Fruit fly (Drosophila melanogaster) whole organism, embryonic: Measurements from ENCODE around the gene CG14667.

Experiments used
- Blimp-1 ChIP-seq: fragments of 200-800 bp; sonication (Bioruptor generic); optimal IDR thresholded peaks from 3 replicates; lab custom pipeline; 2018; ENCODE audit warnings: missing biosample characterization, missing genetic modification characterization, mild to moderate bottlenecking, moderate library complexity, missing genetic modification reagents
- CG10543 ChIP-seq: fragments of 200-800 bp; sonication (Bioruptor generic); optimal IDR thresholded peaks from 3 replicates; lab custom pipeline; 2017; ENCODE audit warnings: missing biosample characterization, mild to moderate bottlenecking, missing genetic modification characterization, moderate library complexity
- CG11560 ChIP-seq: fragments of 200-800 bp; sonication (Bioruptor generic); IDR thresholded peaks from 3 replicates; pipeline ENCODE4 v1.3.6; 2022; ENCODE audit warnings: missing biosample characterization, missing genetic modification characterization
- CG11723 ChIP-seq: fragments of 200-800 bp; sonication (Bioruptor generic); optimal IDR thresholded peaks from 2 replicates; lab custom pipeline; 2017; ENCODE audit warnings: missing biosample characterization, mild to moderate bottlenecking, missing genetic modification characterization
- CG12391 ChIP-seq: fragments of 200-800 bp; sonication (Bioruptor generic); optimal IDR thresholded peaks from 3 replicates; lab custom pipeline; 2018; ENCODE audit warnings: missing biosample characterization, mild to moderate bottlenecking, missing genetic modification characterization, moderate library complexity
- CG1647 ChIP-seq: fragments of 200-800 bp; sonication (Bioruptor generic); optimal IDR thresholded peaks from 3 replicates; lab custom pipeline; 2016; ENCODE audit warnings: missing biosample characterization, missing genetic modification characterization
- CG18619 ChIP-seq: fragments of 200-800 bp; sonication (Bioruptor generic); optimal IDR thresholded peaks from 3 replicates; lab custom pipeline; 2017; ENCODE audit warnings: missing biosample characterization, mild to moderate bottlenecking, missing genetic modification characterization
- CG2120 ChIP-seq: fragments of 200-800 bp; sonication (Bioruptor generic); optimal IDR thresholded peaks from 3 replicates; lab custom pipeline; 2016; ENCODE audit warnings: missing biosample characterization, missing genetic modification characterization
- CG2678 ChIP-seq: fragments of 200-800 bp; sonication (Bioruptor generic); optimal IDR thresholded peaks from 3 replicates; lab custom pipeline; 2019; ENCODE audit warnings: missing biosample characterization, mild to moderate bottlenecking, missing genetic modification characterization, moderate library complexity
- CG32532 ChIP-seq: fragments of 200-800 bp; sonication (Bioruptor generic); IDR thresholded peaks from 2 replicates; pipeline ENCODE4 v1.3.6; 2022; ENCODE audit warnings: missing biosample characterization, missing genetic modification characterization
- CG34422 ChIP-seq: fragments of 200-800 bp; sonication (Bioruptor generic); IDR thresholded peaks from 3 replicates; pipeline ENCODE4 v1.3.6; 2022; ENCODE audit warnings: missing biosample characterization, missing genetic modification characterization
- CG7556 ChIP-seq: fragments of 200-800 bp; sonication (Bioruptor generic); optimal IDR thresholded peaks from 2 replicates; lab custom pipeline; 2017; ENCODE audit warnings: missing biosample characterization, mild to moderate bottlenecking, missing genetic modification characterization
- CG7963 ChIP-seq: fragments of 200-800 bp; sonication (Bioruptor generic); IDR thresholded peaks from 3 replicates; pipeline ENCODE4 v1.3.6; 2022; ENCODE audit warnings: missing biosample characterization, missing genetic modification characterization; ENCODE audit not compliant: partially characterized antibody
- CG8089 ChIP-seq: fragments of 200-800 bp; sonication (Bioruptor generic); optimal IDR thresholded peaks from 3 replicates; lab custom pipeline; 2016; ENCODE audit warnings: missing biosample characterization, missing genetic modification characterization
- CG8290 ChIP-seq, 3 experiments: fragments of 200-800 bp; sonication (Bioruptor generic); optimal IDR thresholded peaks; 2 replicates each; lab custom pipeline; 2016 to 2019; ENCODE audit warnings: missing biosample characterization in 3 of 3, missing genetic modification characterization in 3 of 3, mild to moderate bottlenecking in 2 of 3, moderate library complexity in 1 of 3
- CG9437 ChIP-seq: fragments of 200-800 bp; sonication (Bioruptor generic); optimal IDR thresholded peaks from 2 replicates; lab custom pipeline; 2018; ENCODE audit warnings: missing biosample characterization, mild to moderate bottlenecking, missing genetic modification characterization
- CG9727 ChIP-seq: fragments of 200-800 bp; sonication (Bioruptor generic); optimal IDR thresholded peaks from 3 replicates; lab custom pipeline; 2017; ENCODE audit warnings: missing biosample characterization, mild to moderate bottlenecking, missing genetic modification characterization
- CG9932 ChIP-seq: fragments of 200-800 bp; sonication (Bioruptor generic); IDR thresholded peaks from 2 replicates; pipeline ENCODE4 v1.3.6; 2022; ENCODE audit warnings: missing biosample characterization, missing genetic modification characterization
- Dbx ChIP-seq: fragments of 200-800 bp; sonication (Bioruptor generic); IDR thresholded peaks from 3 replicates; pipeline ENCODE4 v1.3.6; 2022; ENCODE audit warnings: missing biosample characterization, missing genetic modification characterization
- Deaf1 ChIP-seq: fragments of 200-800 bp; optimal IDR thresholded peaks from 3 replicates; lab custom pipeline; 2019; ENCODE audit warnings: missing biosample characterization, mild to moderate bottlenecking, missing genetic modification characterization, moderate library complexity
- Ets97D ChIP-seq: fragments of 200-800 bp; sonication (Bioruptor generic); optimal IDR thresholded peaks from 3 replicates; lab custom pipeline; 2016; ENCODE audit warnings: missing biosample characterization, missing genetic modification characterization
- Meics ChIP-seq: fragments of 200-800 bp; sonication (Bioruptor generic); optimal IDR thresholded peaks from 2 replicates; lab custom pipeline; 2017; ENCODE audit warnings: missing biosample characterization, mild to moderate bottlenecking, missing genetic modification characterization
- Mrtf ChIP-seq: fragments of 200-800 bp; sonication (Bioruptor generic); IDR thresholded peaks from 3 replicates; pipeline ENCODE4 v1.3.6; 2022; ENCODE audit warnings: missing biosample characterization, missing genetic modification characterization
- NK7.1 ChIP-seq: fragments of 200-800 bp; sonication (Bioruptor generic); optimal IDR thresholded peaks from 3 replicates; lab custom pipeline; 2016; ENCODE audit warnings: missing biosample characterization, missing genetic modification characterization
- Neu2 ChIP-seq: fragments of 200-800 bp; sonication (Bioruptor generic); optimal IDR thresholded peaks from 3 replicates; lab custom pipeline; 2016; ENCODE audit warnings: missing biosample characterization, missing genetic modification characterization, borderline replicate concordance
- Nf-YA ChIP-seq: fragments of 200-800 bp; sonication (Bioruptor generic); IDR thresholded peaks from 2 replicates; pipeline ENCODE4 v1.3.6; 2022; ENCODE audit warnings: missing biosample characterization, missing genetic modification characterization
- Oaz ChIP-seq: fragments of 200-800 bp; sonication (Bioruptor generic); IDR thresholded peaks from 2 replicates; pipeline ENCODE4 v1.3.6; 2022; ENCODE audit warnings: missing biosample characterization, missing genetic modification characterization
- Tbp ChIP-seq: fragments of >200 bp; optimal IDR thresholded peaks from 2 replicates; lab custom pipeline; 2018; ENCODE audit warnings: missing biosample characterization, missing genetic modification characterization
- abd-A ChIP-seq: fragments of 200-800 bp; sonication (Bioruptor generic); optimal IDR thresholded peaks from 3 replicates; lab custom pipeline; 2019; ENCODE audit warnings: missing biosample characterization, mild to moderate bottlenecking, missing genetic modification characterization, moderate library complexity
- chinmo ChIP-seq: fragments of 200-800 bp; sonication (Bioruptor generic); IDR thresholded peaks from 4 replicates; pipeline ENCODE4 v1.3.6; 2022; ENCODE audit warnings: missing biosample characterization, missing genetic modification characterization; ENCODE audit not compliant: partially characterized antibody
- crp ChIP-seq, 2 experiments: fragments of 200-800 bp; sonication (Bioruptor generic); optimal IDR thresholded peaks; 2 replicates in 1 of 2; 3 replicates in 1 of 2; lab custom pipeline; 2017; ENCODE audit warnings: missing biosample characterization in 2 of 2, missing genetic modification characterization in 2 of 2, mild to moderate bottlenecking in 1 of 2, moderate library complexity in 1 of 2
- dm ChIP-seq: fragments of 200-800 bp; sonication (Bioruptor generic); optimal IDR thresholded peaks from 3 replicates; lab custom pipeline; 2016; ENCODE audit warnings: missing biosample characterization, missing genetic modification characterization
- inv ChIP-seq: fragments of 200-800 bp; sonication (Bioruptor generic); IDR thresholded peaks from 2 replicates; pipeline ENCODE4 v1.3.6; 2022; ENCODE audit warnings: missing biosample characterization, missing genetic modification characterization; ENCODE audit not compliant: partially characterized antibody
- jigr1 ChIP-seq: fragments of 200-800 bp; sonication (Bioruptor generic); IDR thresholded peaks from 3 replicates; pipeline ENCODE4 v1.3.6; 2022; ENCODE audit warnings: missing biosample characterization, missing genetic modification characterization
- kni ChIP-seq: fragments of 200-800 bp; sonication (Bioruptor generic); optimal IDR thresholded peaks from 3 replicates; lab custom pipeline; 2017; ENCODE audit warnings: mild to moderate bottlenecking, missing biosample characterization, missing genetic modification reagents, missing genetic modification characterization
- knrl ChIP-seq: fragments of 200-800 bp; sonication (Bioruptor generic); IDR thresholded peaks from 3 replicates; pipeline ENCODE4 v1.3.6; 2022; ENCODE audit warnings: missing biosample characterization, missing genetic modification characterization; ENCODE audit not compliant: partially characterized antibody
- luna ChIP-seq: fragments of 200-800 bp; sonication (Bioruptor generic); optimal IDR thresholded peaks from 2 replicates; lab custom pipeline; 2016; ENCODE audit warnings: missing biosample characterization, missing genetic modification characterization
- mld ChIP-seq: fragments of 200-800 bp; sonication (Bioruptor generic); IDR thresholded peaks from 3 replicates; pipeline ENCODE4 v1.3.6; 2022; ENCODE audit warnings: missing biosample characterization, missing genetic modification characterization; ENCODE audit not compliant: partially characterized antibody
- onecut ChIP-seq: fragments of 200-800 bp; sonication (Bioruptor generic); IDR thresholded peaks from 2 replicates; pipeline ENCODE4 v1.3.6; 2022; ENCODE audit warnings: missing biosample characterization, missing genetic modification characterization
- pb ChIP-seq: fragments of 200-800 bp; sonication (Bioruptor generic); optimal IDR thresholded peaks from 3 replicates; lab custom pipeline; 2016; ENCODE audit warnings: missing biosample characterization, missing genetic modification characterization
- pnt ChIP-seq: fragments of 200-800 bp; sonication (Bioruptor generic); optimal IDR thresholded peaks from 3 replicates; lab custom pipeline; 2016; ENCODE audit warnings: missing biosample characterization, missing genetic modification characterization
- prd ChIP-seq, 3 experiments: fragments of >200 bp in 2 of 3; fragments of 200-800 bp in 1 of 3; sonication (Bioruptor generic) in 1 of 3; optimal IDR thresholded peaks in 2 of 3; IDR thresholded peaks in 1 of 3; 2 replicates in 2 of 3; 3 replicates in 1 of 3; pipeline versions ENCODE4 v1.3.6 to Lab custom; 2017 to 2022; ENCODE audit warnings: missing biosample characterization in 1 of 3, missing genetic modification characterization in 1 of 3
- pros ChIP-seq: fragments of 200-800 bp; sonication (Bioruptor generic); optimal IDR thresholded peaks from 3 replicates; lab custom pipeline; 2019; ENCODE audit warnings: missing biosample characterization, mild to moderate bottlenecking, missing genetic modification characterization, moderate library complexity
- sens ChIP-seq: fragments of 200-800 bp; sonication (Bioruptor generic); peaks from one replicate; lab custom pipeline; 2016; ENCODE audit warnings: missing biosample characterization, missing genetic modification characterization
- stwl ChIP-seq: fragments of 200-800 bp; sonication (Bioruptor generic); optimal IDR thresholded peaks from 3 replicates; lab custom pipeline; 2018; ENCODE audit warnings: missing biosample characterization, mild to moderate bottlenecking, missing genetic modification characterization, moderate library complexity
- trem ChIP-seq: fragments of 200-800 bp; optimal IDR thresholded peaks from 3 replicates; lab custom pipeline; 2019; ENCODE audit warnings: missing biosample characterization, mild to moderate bottlenecking, missing genetic modification characterization, moderate library complexity
- wor ChIP-seq: fragments of 200-800 bp; sonication (Bioruptor generic); IDR thresholded peaks from 2 replicates; pipeline ENCODE4 v1.3.6; 2022; ENCODE audit warnings: missing biosample characterization, missing genetic modification characterization

CG14667 gene

DNA sequence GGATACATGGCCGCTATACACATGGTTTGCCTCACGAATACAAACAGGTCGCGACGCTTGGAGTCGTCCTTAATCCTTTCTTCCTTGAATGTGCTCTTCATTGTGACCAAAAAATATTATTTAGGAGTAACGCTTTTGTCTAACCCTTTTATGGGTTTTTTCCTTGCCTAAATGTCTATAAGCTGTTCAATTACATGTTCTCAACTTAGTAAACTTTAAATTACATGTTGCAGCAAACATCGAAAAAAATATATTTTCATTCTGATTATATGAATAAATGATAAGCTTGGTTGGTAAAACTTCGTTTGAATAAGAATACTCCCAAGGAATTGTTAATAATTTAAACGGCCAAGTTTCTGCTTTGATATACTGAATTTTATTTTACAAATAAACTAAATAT, 24.3 kb downstream of the CG14667 start, which contains the start of gene Or83a:
Or83a (minus strand) TSS at position 101 of the 400 bp plus-strand sequence.
- no peak for TF ChIP-seq CG11560 (tag; lab: Robert Waterston, UW)
- TF ChIP-seq pnt (GFP tag; lab: Kevin White, UChicago), result no peak
- no peak for TF ChIP-seq CG2678
- TF ChIP-seq CG1647, result no peak
- TF ChIP-seq trem (tag; lab: Kevin White, UChicago), result no peak
- no peak for TF ChIP-seq CG8089 (GFP tag; lab: Kevin White, UChicago)
- no peak for TF ChIP-seq NK7.1
- TF ChIP-seq dm, result no peak
- TF ChIP-seq CG9932 (GFP tag; lab: Robert Waterston, UW), result no peak
- TF ChIP-seq jigr1 (GFP tag; lab: Robert Waterston, UW), result no peak
- no peak for TF ChIP-seq stwl (tag; lab: Kevin White, UChicago)
- TF ChIP-seq CG2120, result no peak
- TF ChIP-seq crp (GFP tag; optimal IDR thresholded peaks at IDR 0.05; lab: Kevin White, UChicago), result no peak
- no peak for TF ChIP-seq Tbp (GFP tag; lab: Kevin White, UChicago)
- no peak for TF ChIP-seq Oaz (GFP tag; lab: Robert Waterston, UW)
- TF ChIP-seq knrl (GFP tag; lab: Robert Waterston, UW), result no peak
- TF ChIP-seq CG12391, result no peak
- no peak for TF ChIP-seq wor
- TF ChIP-seq Dbx (GFP tag; lab: Robert Waterston, UW), result no peak
- TF ChIP-seq CG32532, result no peak

DNA sequence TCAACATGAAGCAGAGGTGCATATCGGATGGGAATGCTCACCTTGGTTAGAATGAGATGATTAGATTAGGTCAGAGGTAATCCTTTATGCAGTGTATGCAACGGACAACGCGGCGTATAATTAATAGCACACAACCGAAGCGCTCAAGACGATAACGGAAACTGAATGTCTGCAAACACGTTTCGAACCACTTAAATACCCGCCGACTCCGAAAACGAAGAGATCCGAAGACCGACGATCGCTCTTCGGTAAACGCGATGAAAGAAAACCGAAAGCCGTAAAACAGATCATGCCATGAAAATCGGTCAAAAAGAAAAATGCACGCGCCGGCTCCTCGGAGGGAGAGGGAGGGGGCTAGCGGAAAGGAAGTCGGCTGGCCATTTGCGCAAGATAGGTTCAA, 29.1 kb downstream of the CG14667 start, which contains the start of gene CG2663:
CG2663 (minus strand) TSS at position 173 of the 400 bp plus-strand sequence.
- TF ChIP-seq kni (GFP tag; lab: Kevin White, UChicago) (peak; percentile 0), pros (GFP tag; lab: Kevin White, UChicago) (peak; percentile 4), Neu2 (GFP tag; lab: Kevin White, UChicago) (peak; percentile 10), sens (GFP tag; lab: Kevin White, UChicago) (no peak), chinmo (0 out of 4 replicates have a peak, but pooled peaks have one; percentile 20), CG9727 (GFP tag; lab: Kevin White, UChicago) (no peak), Deaf1 (tag; lab: Kevin White, UChicago) (peak; percentile 92), Meics (GFP tag; lab: Kevin White, UChicago) (no peak), Blimp-1 (GFP tag; lab: Kevin White, UChicago) (peak; percentile 25), inv (GFP tag; lab: Robert Waterston, UW) (no peak)
- TF ChIP-seq, all 482 proteins: peak for 6

DNA sequence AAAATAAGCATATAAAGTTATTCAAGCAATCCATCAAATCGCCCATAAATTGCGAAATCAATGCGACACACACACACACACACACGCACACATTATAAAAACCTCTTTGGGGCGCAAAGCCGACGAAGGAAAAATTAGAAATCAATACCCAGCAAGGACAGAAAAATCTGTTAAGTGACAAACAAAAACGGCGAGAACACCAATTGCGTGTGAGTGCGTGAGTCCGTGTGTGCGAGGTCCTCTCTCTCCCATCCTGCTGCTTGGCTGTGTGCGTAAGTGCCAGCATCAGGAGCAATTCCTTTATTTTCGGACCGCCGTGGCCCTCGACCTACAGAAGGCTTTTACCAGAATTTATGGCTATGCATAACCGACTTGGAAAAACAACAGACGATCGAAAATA, 37.5 kb downstream of the CG14667 start, which contains the start of gene Orco:
Orco (minus strand) TSS at position 101 of the 400 bp plus-strand sequence.
- peak; percentile 77 for TF ChIP-seq onecut
- no peak for TF ChIP-seq prd (optimal IDR thresholded peaks at IDR 0.05; lab: Kevin White, UChicago)
- 0 out of 3 replicates have a peak, but pooled peaks have one; percentile 5 for TF ChIP-seq prd (GFP tag; IDR thresholded peaks at IDR 0.05; lab: Robert Waterston, UW)
- TF ChIP-seq CG34422 (GFP tag; lab: Robert Waterston, UW), result 0 out of 3 replicates have a peak, but pooled peaks have one; percentile 24
- peak; percentile 45 for TF ChIP-seq abd-A (tag; lab: Kevin White, UChicago)
- TF ChIP-seq pb (GFP tag; lab: Kevin White, UChicago), result no peak

DNA sequence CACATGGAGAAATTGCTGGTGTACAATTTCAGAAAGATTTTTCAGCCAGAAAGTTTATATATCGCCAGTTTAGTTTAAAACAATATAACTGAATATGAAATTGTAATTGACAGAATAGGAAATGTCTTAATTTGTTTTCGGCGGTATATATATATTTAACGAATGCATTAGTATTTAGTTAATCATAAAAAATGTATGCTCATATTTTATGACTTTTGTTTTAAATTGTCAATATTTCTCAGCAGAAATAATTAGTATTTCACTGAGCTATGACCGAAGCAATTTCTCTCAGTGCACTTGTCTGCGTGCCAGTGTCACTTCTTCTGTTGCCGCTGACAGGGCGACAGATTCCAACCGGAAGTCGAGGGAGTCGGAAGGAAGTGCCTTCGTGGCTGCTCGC, 38.2 kb downstream of the CG14667 start:
- TF ChIP-seq mld (GFP tag; lab: Robert Waterston, UW) (no peak), CG9437 (peak; percentile 26), CG8290 (GFP tag; optimal IDR thresholded peaks at IDR 0.05; lab: Kevin White, UChicago) (no peak), CG8290 (tag; optimal IDR thresholded peaks at IDR 0.05; lab: Kevin White, UChicago) (no peak), CG10543 (GFP tag; lab: Kevin White, UChicago) (peak; percentile 16), Nf-YA (no peak), luna (GFP tag; lab: Kevin White, UChicago) (no peak), CG7963 (no peak), CG18619 (peak; percentile 41), CG11723 (GFP tag; lab: Kevin White, UChicago) (no peak), Mrtf (GFP tag; lab: Robert Waterston, UW) (no peak), CG7556 (GFP tag; lab: Kevin White, UChicago) (peak; percentile 75), Ets97D (GFP tag; lab: Kevin White, UChicago) (no peak)
